Fruit fly (Drosophila melanogaster) whole organism, adult: ENCODE measurements around the gene CG14891.
A peak's percentile ranks its signal among the peaks of the same experiment; 100 is the strongest.

Experiments
- CG11617 ChIP-seq: fragments of 200-800 bp; sonication (Bioruptor generic); optimal IDR thresholded peaks from 2 replicates; lab custom pipeline; 2017; ENCODE audit warnings: mild to moderate bottlenecking, missing biosample characterization, missing genetic modification reagents, missing genetic modification characterization
- CG14711 ChIP-seq: fragments of 200-800 bp; sonication (Bioruptor generic); optimal IDR thresholded peaks from 2 replicates; lab custom pipeline; 2018; ENCODE audit warnings: missing biosample characterization, mild to moderate bottlenecking, missing genetic modification characterization, moderate library complexity
- CG1620 ChIP-seq: fragments of 200-800 bp; sonication (Bioruptor generic); optimal IDR thresholded peaks from 2 replicates; lab custom pipeline; 2016; ENCODE audit warnings: missing biosample characterization, missing genetic modification characterization
- CG7101 ChIP-seq: fragments of 200-800 bp; sonication (Bioruptor generic); optimal IDR thresholded peaks from 2 replicates; lab custom pipeline; 2018; ENCODE audit warnings: missing biosample characterization, mild to moderate bottlenecking, missing genetic modification characterization, moderate library complexity
- Hr96 ChIP-seq: fragments of 200-800 bp; sonication (Bioruptor generic); optimal IDR thresholded peaks from 2 replicates; lab custom pipeline; 2016; ENCODE audit warnings: missing biosample characterization, missing genetic modification characterization
- cic ChIP-seq: fragments of 200-800 bp; sonication (Bioruptor generic); optimal IDR thresholded peaks from 2 replicates; lab custom pipeline; 2017; ENCODE audit warnings: missing biosample characterization, mild to moderate bottlenecking, missing genetic modification characterization, moderate library complexity
- cnc ChIP-seq, 2 experiments: fragments of >200 bp; optimal IDR thresholded peaks; 2 replicates each; lab custom pipeline; 2017
- kay ChIP-seq: fragments of 200-800 bp; sonication (Bioruptor generic); peaks from one replicate; lab custom pipeline; 2016; ENCODE audit warnings: missing biosample characterization, missing genetic modification characterization, borderline replicate concordance
- ovo ChIP-seq: fragments of 200-800 bp; sonication (Bioruptor generic); optimal IDR thresholded peaks from 2 replicates; lab custom pipeline; 2016; ENCODE audit warnings: missing biosample characterization, missing genetic modification characterization
- pad ChIP-seq: fragments of 200-800 bp; sonication (Bioruptor generic); optimal IDR thresholded peaks from 3 replicates; lab custom pipeline; 2017; ENCODE audit warnings: missing biosample characterization, missing genetic modification characterization, mild to moderate bottlenecking, moderate library complexity, missing genetic modification reagents
- tj ChIP-seq: fragments of 200-800 bp; sonication (Bioruptor generic); optimal IDR thresholded peaks from 3 replicates; lab custom pipeline; 2017; ENCODE audit warnings: missing biosample characterization, mild to moderate bottlenecking, missing genetic modification characterization, moderate library complexity
- toe ChIP-seq: fragments of 200-800 bp; sonication (Bioruptor generic); optimal IDR thresholded peaks from 2 replicates; lab custom pipeline; 2016; ENCODE audit warnings: missing biosample characterization, missing genetic modification characterization

dm6 chr3R:16573483-16574145, 2.3 kb downstream of the CG14891 start, which contains the start of gene CG14903:
- peak; percentile 37 for TF ChIP-seq toe (GFP tag; lab: Kevin White, UChicago)
- peak; percentile 36 for TF ChIP-seq CG1620 (GFP tag; lab: Kevin White, UChicago)
- no peak for TF ChIP-seq cnc (optimal IDR thresholded peaks at IDR 0.05; lab: Kevin White, UChicago)
- TF ChIP-seq tj: no peak
- no peak for TF ChIP-seq cic (GFP tag; lab: Kevin White, UChicago)
- peak; percentile 55 for TF ChIP-seq CG14711
- no peak for TF ChIP-seq CG7101 (tag; lab: Kevin White, UChicago)
- no peak for TF ChIP-seq pad
- peak; percentile 59 for TF ChIP-seq Hr96 (GFP tag; lab: Kevin White, UChicago)
- TF ChIP-seq ovo (GFP tag; lab: Kevin White, UChicago): no peak
- TF ChIP-seq kay (GFP tag; lab: Kevin White, UChicago): no peak
- TF ChIP-seq CG11617 (GFP tag; lab: Kevin White, UChicago): no peak
